Fruit fly (Drosophila melanogaster): ENCODE data around the gene Gr21a.

Gr21a gene

DNA sequence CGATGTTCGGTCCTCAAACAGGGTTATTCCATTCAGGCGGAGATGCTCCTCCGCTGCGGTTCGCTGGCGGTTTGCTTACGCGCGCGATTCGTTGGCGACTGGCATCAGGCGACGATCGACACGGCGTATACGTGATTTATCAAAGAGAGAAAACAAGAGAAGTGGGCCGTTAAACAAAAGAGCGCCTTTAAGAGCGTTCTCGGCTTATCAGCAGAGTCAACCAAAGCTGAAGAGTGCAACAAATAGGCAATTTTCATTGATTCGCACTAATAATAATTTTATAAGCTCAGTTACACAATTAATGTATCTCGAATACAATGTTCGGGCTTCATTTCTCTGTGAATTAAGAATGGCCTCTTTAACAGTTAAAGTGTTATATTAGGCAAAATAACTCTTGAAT lies 10.4 kb downstream of the Gr21a start, which contains the start of gene Pkg21D:
Pkg21D (minus strand) TSS at position 101 of the 400 bp plus-strand sequence.
- TF ChIP-seq D1 (tag; optimal IDR thresholded peaks at IDR 0.05) = no peak
- TF ChIP-seq Pif1B (GFP tag; optimal IDR thresholded peaks at IDR 0.05) = no peak
- no peak for TF ChIP-seq CG8159 (tag; optimal IDR thresholded peaks at IDR 0.05)

DNA sequence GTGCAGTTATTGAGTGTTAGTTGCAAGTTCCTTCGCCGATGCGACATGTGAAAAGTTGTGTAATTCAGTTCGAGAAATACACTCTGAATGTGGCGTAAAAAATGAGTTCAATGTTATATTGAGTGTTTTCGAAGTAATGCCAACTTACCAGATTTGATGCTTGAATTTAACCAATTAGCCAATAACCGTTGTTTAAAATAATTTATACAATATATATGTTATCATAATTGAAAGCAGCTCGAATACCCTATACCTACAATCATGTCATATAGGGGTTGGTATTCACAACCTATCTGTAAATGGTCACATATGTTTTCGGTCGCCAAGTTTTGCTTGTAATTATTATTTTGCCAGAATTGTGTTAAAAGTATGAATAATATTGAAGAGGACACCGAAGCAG lies 30.0 kb downstream of the Gr21a start, which contains the start of gene Nnf1b:
Nnf1b (plus strand) TSS at position 301 of the 400 bp plus-strand sequence.
- TF ChIP-seq CG14655 (GFP tag; optimal IDR thresholded peaks at IDR 0.05) = no peak
- TF ChIP-seq CG4496 (GFP tag; IDR thresholded peaks at IDR 0.05) = no peak
- TF ChIP-seq rn (GFP tag; IDR thresholded peaks at IDR 0.05) = no peak
- no peak for TF ChIP-seq fd96Ca (GFP tag; IDR thresholded peaks at IDR 0.05)
- no peak for TF ChIP-seq Pif1A (GFP tag; optimal IDR thresholded peaks at IDR 0.05)
- no peak for TF ChIP-seq Pif1B (GFP tag; optimal IDR thresholded peaks at IDR 0.05)
- no peak for TF ChIP-seq Snoo (tag; optimal IDR thresholded peaks at IDR 0.05)
- no peak for TF ChIP-seq CG34367 (tag; optimal IDR thresholded peaks at IDR 0.05)
- TF ChIP-seq CG12605 (GFP tag; IDR thresholded peaks at IDR 0.05) = no peak
- no peak for TF ChIP-seq EcR (GFP tag; optimal IDR thresholded peaks at IDR 0.05)
- no peak for TF ChIP-seq CG9948 (tag; optimal IDR thresholded peaks at IDR 0.05)
- no peak for TF ChIP-seq CG8159 (tag; optimal IDR thresholded peaks at IDR 0.05)
- TF ChIP-seq D1 (tag; optimal IDR thresholded peaks at IDR 0.05) = no peak
- no peak for TF ChIP-seq CG10348 (GFP tag; IDR thresholded peaks at IDR 0.05)
- TF ChIP-seq CG13204 (GFP tag; optimal IDR thresholded peaks at IDR 0.05) = no peak

DNA sequence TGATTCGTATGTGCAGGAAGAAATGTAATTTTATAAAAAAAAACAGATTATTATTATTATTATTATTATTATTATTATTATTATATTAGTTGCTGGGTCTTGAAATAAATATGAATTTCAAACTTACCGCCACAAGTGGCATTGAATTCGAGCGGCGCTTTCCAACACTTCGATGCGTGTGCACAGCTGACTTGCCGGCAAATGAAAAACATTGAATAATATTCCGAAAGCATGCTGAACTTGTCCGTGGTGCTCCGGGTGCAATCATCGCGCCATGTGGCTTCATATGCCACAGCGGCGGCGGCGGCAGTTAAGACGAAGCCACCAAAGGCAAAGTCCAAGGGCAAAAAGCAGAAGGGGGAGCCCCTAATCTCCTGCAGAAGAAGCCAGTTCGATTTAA lies 31.1 kb downstream of the Gr21a start, which contains the start of gene Dbp21E2:
Dbp21E2 (plus strand) TSS at position 180 of the 400 bp plus-strand sequence.
- TF ChIP-seq fd96Ca (GFP tag; IDR thresholded peaks at IDR 0.05) (no peak), CG14655 (GFP tag; optimal IDR thresholded peaks at IDR 0.05) (no peak), CG34367 (tag; optimal IDR thresholded peaks at IDR 0.05) (no peak), CG4496 (GFP tag; IDR thresholded peaks at IDR 0.05) (no peak), CG12605 (GFP tag; IDR thresholded peaks at IDR 0.05) (no peak)

DNA sequence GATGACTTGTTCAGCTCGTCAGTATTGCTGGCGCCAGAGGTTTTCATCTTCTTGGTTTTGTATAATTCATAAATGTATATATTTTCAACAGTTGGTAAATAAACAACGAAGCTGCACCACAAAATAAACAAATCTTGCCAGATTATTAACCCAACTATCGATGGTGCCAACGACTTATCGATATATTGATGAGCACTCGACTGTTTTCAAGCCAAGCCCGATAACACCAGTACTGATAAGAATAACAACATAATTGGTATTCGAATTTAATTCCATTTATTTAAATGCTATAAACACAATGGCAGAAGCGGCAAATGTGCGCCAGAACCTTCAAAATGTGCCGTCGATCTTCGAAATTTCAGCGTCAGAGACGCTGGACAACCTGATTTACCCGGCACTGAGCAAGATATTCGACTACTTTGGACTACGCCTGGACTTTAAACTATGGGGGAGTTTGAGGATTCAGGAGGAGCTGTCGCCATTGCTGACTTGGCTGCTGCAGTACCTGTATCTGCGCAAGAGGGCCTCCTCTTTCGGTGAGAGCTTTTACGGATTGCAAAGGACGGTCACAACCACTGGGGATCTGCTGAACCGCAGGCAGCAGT lies 35.6 kb downstream of the Gr21a start, which contains the start of the genes Saf6 and Pex12:
Saf6 (minus strand) TSS at position 166 of the 605 bp plus-strand sequence.
Pex12 (plus strand) TSS at position 209 of the 605 bp plus-strand sequence.
- TF ChIP-seq D1 (tag; optimal IDR thresholded peaks at IDR 0.05) = no peak
- TF ChIP-seq gl (tag; optimal IDR thresholded peaks at IDR 0.05) = peak; percentile 2

DNA sequence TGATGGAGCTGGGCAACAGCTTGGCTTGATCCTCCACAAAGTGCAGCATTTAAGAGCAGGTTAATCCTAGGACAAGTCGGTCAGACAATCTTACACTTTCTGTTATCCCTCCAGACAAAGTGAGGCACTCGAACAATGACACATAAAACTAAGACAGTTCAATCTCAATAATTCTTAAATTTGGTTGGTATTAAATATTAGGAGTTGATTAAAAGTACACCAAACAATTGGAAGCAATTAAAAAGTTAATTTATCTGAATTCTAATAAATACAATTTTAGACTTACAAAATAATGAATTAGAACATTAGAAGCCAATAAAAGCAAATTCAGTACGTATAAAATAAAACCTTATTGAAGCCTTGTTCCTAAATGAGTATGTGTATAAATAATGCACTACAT lies 37.6 kb downstream of the Gr21a start, which contains the start of gene CG15880:
CG15880 (minus strand) TSS at position 101 of the 400 bp plus-strand sequence.
- TF ChIP-seq CG34367 (tag; optimal IDR thresholded peaks at IDR 0.05) (no peak), Ets98B (GFP tag; IDR thresholded peaks at IDR 0.05) (no peak), CG8159 (tag; optimal IDR thresholded peaks at IDR 0.05) (no peak), CG12605 (GFP tag; IDR thresholded peaks at IDR 0.05) (no peak), CG9948 (tag; optimal IDR thresholded peaks at IDR 0.05) (no peak), CG4496 (GFP tag; IDR thresholded peaks at IDR 0.05) (no peak), Snoo (tag; optimal IDR thresholded peaks at IDR 0.05) (no peak), D1 (tag; optimal IDR thresholded peaks at IDR 0.05) (no peak), rn (GFP tag; IDR thresholded peaks at IDR 0.05) (no peak), CG15710 (tag; optimal IDR thresholded peaks at IDR 0.05) (no peak), CG14655 (GFP tag; optimal IDR thresholded peaks at IDR 0.05) (no peak), gl (tag; optimal IDR thresholded peaks at IDR 0.05) (no peak), CG17806 (tag; optimal IDR thresholded peaks at IDR 0.05) (no peak), Pif1B (GFP tag; optimal IDR thresholded peaks at IDR 0.05) (no peak)

DNA sequence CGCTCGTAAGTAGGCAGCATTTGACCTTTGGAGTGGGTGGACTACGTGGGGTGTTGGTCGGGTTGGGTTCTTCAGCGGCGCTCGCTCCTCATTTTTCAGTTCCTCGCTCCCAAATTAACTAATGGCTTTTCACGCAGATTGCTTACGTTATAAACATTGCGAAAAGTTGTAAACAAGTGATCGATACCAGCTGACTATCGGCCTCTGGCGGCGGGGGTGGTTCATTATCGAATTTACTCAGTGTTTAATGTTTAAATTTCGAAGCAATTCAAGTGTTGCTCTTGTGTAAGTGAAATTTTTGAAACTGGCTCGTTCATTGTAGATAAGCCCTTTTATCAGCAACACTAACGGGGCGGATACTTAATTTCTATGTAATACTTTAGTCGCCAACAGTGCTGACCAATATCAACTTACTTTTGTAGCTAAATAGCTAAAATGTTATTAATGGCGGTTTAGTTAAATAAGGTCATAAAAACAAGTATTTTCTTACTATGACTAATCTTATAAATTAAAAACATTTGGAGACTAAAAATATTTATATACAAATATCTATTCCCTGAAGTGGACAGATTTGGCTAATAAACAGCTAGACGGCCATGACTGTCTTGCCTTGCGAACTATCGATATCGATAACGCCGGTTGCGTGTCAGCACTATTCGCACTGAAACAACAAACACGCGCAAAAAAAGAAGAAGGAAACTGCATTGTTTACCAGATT lies 39.2 kb downstream of the Gr21a start, which contains the start of the genes PGAP2 and Clp:
PGAP2 (minus strand) TSS at position 194 of the 718 bp plus-strand sequence.
Clp (plus strand) TSS at position 650 of the 718 bp plus-strand sequence.
- no peak for TF ChIP-seq CG13204 (GFP tag; optimal IDR thresholded peaks at IDR 0.05)
- no peak for TF ChIP-seq Pif1B (GFP tag; optimal IDR thresholded peaks at IDR 0.05)
- TF ChIP-seq CG32121 (GFP tag; IDR thresholded peaks at IDR 0.05) = peak; percentile 67; the same call in 1 of the 2 replicates
- no peak for TF ChIP-seq D1 (tag; optimal IDR thresholded peaks at IDR 0.05)
- peak; percentile 50; the same call in 1 of the 2 replicates for TF ChIP-seq rn (GFP tag; IDR thresholded peaks at IDR 0.05)
- TF ChIP-seq CG15710 (tag; optimal IDR thresholded peaks at IDR 0.05) = peak; percentile 76
- peak; percentile 54 for TF ChIP-seq Snoo (tag; optimal IDR thresholded peaks at IDR 0.05)
- peak; percentile 51 for TF ChIP-seq CG8301 (tag; optimal IDR thresholded peaks at IDR 0.05)
- TF ChIP-seq CG14655 (GFP tag; optimal IDR thresholded peaks at IDR 0.05) = no peak
- peak; percentile 75 for TF ChIP-seq CG8159 (tag; optimal IDR thresholded peaks at IDR 0.05)
- no peak for TF ChIP-seq gl (tag; optimal IDR thresholded peaks at IDR 0.05)
- TF ChIP-seq CG10348 (GFP tag; IDR thresholded peaks at IDR 0.05) = no peak
- TF ChIP-seq CG17806 (tag; optimal IDR thresholded peaks at IDR 0.05) = peak; percentile 68
- peak; percentile 68 for TF ChIP-seq CG9948 (tag; optimal IDR thresholded peaks at IDR 0.05)
- TF ChIP-seq Ets98B (GFP tag; IDR thresholded peaks at IDR 0.05) = peak; percentile 28
- 0 out of 3 replicates have a peak, but pooled peaks have one; percentile 42 for TF ChIP-seq fd96Ca (GFP tag; IDR thresholded peaks at IDR 0.05)
- peak; percentile 49 for TF ChIP-seq CG34367 (tag; optimal IDR thresholded peaks at IDR 0.05)
- TF ChIP-seq CG4496 (GFP tag; IDR thresholded peaks at IDR 0.05) = peak; percentile 64
- no peak for TF ChIP-seq CG12605 (GFP tag; IDR thresholded peaks at IDR 0.05)

All from whole organism, pupa.